Fruit fly (Drosophila melanogaster) whole organism, wandering third instar larva: ENCODE data around the gene CG14445.

ENCODE experiments used
- GATAd ChIP-seq: sonication (Bioruptor generic); optimal IDR thresholded peaks from 2 replicates; lab custom pipeline; 2016; ENCODE audit warnings: missing biosample characterization, missing genetic modification characterization
- br ChIP-seq: fragments of 200-800 bp; sonication (Bioruptor generic); optimal IDR thresholded peaks from 2 replicates; lab custom pipeline; 2016; ENCODE audit warnings: missing biosample characterization, missing genetic modification characterization
- dl ChIP-seq, 2 experiments: fragments of 175-275, 200-275 bp in 1 of 2; fragments of 200-275 bp in 1 of 2; sonication (Bioruptor generic); optimal IDR thresholded peaks; lab custom pipeline; 2018; ENCODE audit warnings: mild to moderate bottlenecking in 2 of 2, missing biosample characterization in 2 of 2, missing genetic modification characterization in 2 of 2, moderate library complexity in 2 of 2; ENCODE audit not compliant: partially characterized antibody in 2 of 2, insufficient read depth in 1 of 2
- psq ChIP-seq: fragments of 200-800 bp; sonication (Bioruptor generic); optimal IDR thresholded peaks from 3 replicates; lab custom pipeline; 2017; ENCODE audit warnings: missing biosample characterization, mild to moderate bottlenecking, missing genetic modification characterization, moderate library complexity
- rgr ChIP-seq: fragments of 200-800 bp; sonication (Bioruptor generic); optimal IDR thresholded peaks from 3 replicates; lab custom pipeline; 2016; ENCODE audit warnings: missing biosample characterization, mild to moderate bottlenecking, missing genetic modification characterization
- usp ChIP-seq: fragments of >200 bp; optimal IDR thresholded peaks from 2 replicates; lab custom pipeline; 2017; ENCODE audit warnings: missing biosample characterization, missing genetic modification characterization

DNA sequence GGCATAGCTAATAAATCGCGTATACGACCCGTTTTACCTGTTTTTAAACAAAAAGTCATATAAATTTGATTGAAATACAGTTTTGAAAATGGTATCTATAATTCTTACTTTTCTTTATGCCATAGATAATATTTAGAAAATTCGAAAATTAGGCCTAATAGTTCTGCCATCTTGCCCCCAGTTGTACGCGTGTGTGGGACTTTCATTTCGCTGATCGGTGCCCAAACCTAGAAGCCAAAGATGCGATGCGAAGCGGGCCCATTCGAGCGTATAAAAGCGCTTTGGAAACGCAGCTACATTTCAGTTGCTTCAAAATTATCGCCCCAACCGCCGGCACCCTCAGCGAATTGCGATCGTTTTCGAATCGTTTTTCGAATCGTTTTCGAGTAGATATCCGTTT is at the start of gene CG14445:
- TF ChIP-seq usp, result no peak
- no peak for TF ChIP-seq dl (GFP tag; optimal IDR thresholded peaks at IDR 0.05; lab: Kevin White, UChicago; ENCODE audit: insufficient read depth in 1 of 2, partially characterized antibody in 2 of 2)
- no peak for TF ChIP-seq psq
- TF ChIP-seq GATAd, result no peak
- TF ChIP-seq rgr, result no peak
- TF ChIP-seq br (GFP tag; lab: Kevin White, UChicago), result no peak
